Worm (Caenorhabditis elegans) whole organism, mixed stage, embryonic: ENCODE measurements around the gene rol-1.

ENCODE experiments used
- blmp-1 ChIP-seq: fragments of 150-350 bp; optimal IDR thresholded peaks from 2 replicates; lab custom pipeline; 2014; ENCODE audit warnings: missing biosample characterization, missing genetic modification characterization
- ces-1 ChIP-seq: fragments of 150-350 bp; optimal IDR thresholded peaks from 2 replicates; lab custom pipeline; 2014; ENCODE audit warnings: missing biosample characterization, missing genetic modification reagents, missing genetic modification characterization
- elt-3 ChIP-seq: fragments of 150-350 bp; optimal IDR thresholded peaks from 2 replicates; lab custom pipeline; 2014; ENCODE audit warnings: missing biosample characterization, missing genetic modification characterization
- sem-2 ChIP-seq: fragments of 200-800 bp; sonication (Bioruptor generic); optimal IDR thresholded peaks from 2 replicates; lab custom pipeline; 2018; ENCODE audit warnings: mild to moderate bottlenecking, missing genetic modification characterization, missing compliant biosample characterization
- unc-62 ChIP-seq: fragments of 150-350 bp; optimal IDR thresholded peaks from 2 replicates; lab custom pipeline; 2014; ENCODE audit warnings: missing biosample characterization, missing genetic modification reagents, missing genetic modification characterization
- ztf-11 ChIP-seq: fragments of 150-350 bp; optimal IDR thresholded peaks from 2 replicates; lab custom pipeline; 2014; ENCODE audit warnings: missing biosample characterization, missing genetic modification characterization

DNA sequence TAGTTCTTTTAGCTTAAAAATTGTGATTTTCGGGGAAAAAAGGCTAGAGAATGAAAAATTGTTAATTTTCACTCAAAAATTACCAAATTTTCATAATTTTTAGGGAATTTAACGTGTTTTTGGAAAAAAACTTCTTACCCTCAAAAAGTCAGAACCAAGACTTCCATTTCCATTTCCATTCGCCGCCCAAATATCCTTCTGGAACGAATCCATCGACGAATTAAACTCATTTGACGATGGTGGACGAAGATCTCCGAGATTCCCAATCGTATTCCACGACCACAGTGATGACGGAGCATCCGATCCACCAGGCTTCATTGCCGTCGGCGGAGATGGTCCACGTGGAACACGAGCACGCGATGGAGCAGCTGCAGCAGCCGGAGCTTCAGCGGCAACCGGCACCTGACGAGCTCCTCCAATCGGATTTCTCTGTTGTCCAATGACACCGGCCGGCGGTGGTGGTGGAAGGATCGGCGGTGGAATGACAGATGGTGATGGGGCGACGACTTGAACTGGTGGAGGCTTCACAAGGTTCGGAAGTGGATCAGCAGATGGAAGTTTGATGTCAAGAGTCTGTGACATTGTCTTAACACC lies 39.4 kb downstream of the rol-1 start:
- no peak for TF ChIP-seq ces-1 (GFP tag; lab: Kevin White, UChicago)
- TF ChIP-seq blmp-1 (tag; lab: Kevin White, UChicago): no peak
- no peak for TF ChIP-seq ztf-11 (tag; lab: Kevin White, UChicago)
- no peak for TF ChIP-seq unc-62 (GFP tag; lab: Kevin White, UChicago)
- TF ChIP-seq sem-2 (GFP tag; lab: Kevin White, UChicago): no peak
- no peak for TF ChIP-seq elt-3 (tag; lab: Kevin White, UChicago)
